Worm (Caenorhabditis elegans): ENCODE data around the gene C06A12.3.
A peak's percentile ranks its signal among the peaks of the same experiment; 100 is the strongest.

ce11 chrIV:17406119-17406518, 21.4 kb upstream of the C06A12.3 start:
- TF ChIP-seq hlh-8 (tag; optimal IDR thresholded peaks at IDR 0.05) (no peak), nhr-11 (tag; optimal IDR thresholded peaks at IDR 0.05) (no peak), ref-2 (tag; optimal IDR thresholded peaks at IDR 0.05) (no peak), elt-2 (tag; optimal IDR thresholded peaks at IDR 0.05) (peak; percentile 82)

Measured in whole organism, late embryonic.